Fruit fly (Drosophila melanogaster): ENCODE data around the gene b.

Gene b

DNA sequence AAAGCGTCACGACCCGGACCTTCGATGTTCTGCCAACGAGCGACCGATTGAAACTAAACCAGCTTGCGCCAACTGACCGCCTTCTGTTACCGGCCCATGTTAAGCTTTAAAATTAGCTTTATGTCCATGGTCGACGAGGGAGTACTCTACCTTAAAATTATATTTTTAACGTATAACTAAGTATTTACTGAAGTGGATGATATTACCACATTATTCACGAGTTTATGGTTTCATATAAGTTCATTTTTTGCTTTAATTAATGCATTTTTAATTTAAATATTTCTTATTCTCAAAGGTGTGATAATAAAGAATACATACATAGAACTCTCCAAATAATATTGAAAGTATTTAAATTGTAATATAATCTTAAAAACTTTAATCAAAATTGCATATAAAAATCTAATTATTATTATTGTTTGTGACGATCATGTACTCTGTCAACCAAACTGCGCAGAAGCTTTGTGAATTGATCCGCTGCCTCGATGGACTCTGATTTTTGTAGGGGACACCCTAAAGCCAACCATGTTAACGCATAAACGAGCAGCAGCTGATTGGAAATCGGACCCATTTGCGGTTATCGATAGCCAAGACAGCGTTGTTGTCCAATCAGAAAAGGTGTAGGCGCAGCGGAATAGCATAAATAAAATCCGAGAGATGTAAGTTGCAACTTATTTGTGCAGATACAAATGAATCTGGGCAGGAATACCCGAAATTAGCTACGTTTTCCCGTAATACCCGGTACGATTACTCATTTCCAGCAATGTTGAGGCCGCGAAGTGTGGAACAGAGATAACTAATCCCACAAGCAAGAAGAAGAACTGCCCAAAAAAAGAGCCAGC, 40.7 kb upstream of the b start, which contains the start of the genes CG9008 and p38b:
Gene CG9008, minus strand, starts transcription at position 57 of the 839 bp plus-strand sequence.
Gene p38b, plus strand, starts transcription at position 581 of the 839 bp plus-strand sequence.
- TF ChIP-seq fd96Ca (GFP tag; IDR thresholded peaks at IDR 0.05) (peak; percentile 49; the same call in 1 of the 3 replicates), CG8301 (tag; optimal IDR thresholded peaks at IDR 0.05) (peak; percentile 81), Pif1A (GFP tag; optimal IDR thresholded peaks at IDR 0.05) (no peak), CG10348 (GFP tag; IDR thresholded peaks at IDR 0.05) (no peak), Ets98B (GFP tag; IDR thresholded peaks at IDR 0.05) (peak; percentile 31), rn (GFP tag; IDR thresholded peaks at IDR 0.05) (peak; percentile 68), CG13204 (GFP tag; optimal IDR thresholded peaks at IDR 0.05) (no peak), gl (tag; optimal IDR thresholded peaks at IDR 0.05) (no peak), CG8159 (tag; optimal IDR thresholded peaks at IDR 0.05) (peak; percentile 92), EcR (GFP tag; optimal IDR thresholded peaks at IDR 0.05) (no peak), CG12605 (GFP tag; IDR thresholded peaks at IDR 0.05) (no peak; the same call in none of the 2 replicates), D1 (tag; optimal IDR thresholded peaks at IDR 0.05) (no peak), CG17806 (tag; optimal IDR thresholded peaks at IDR 0.05) (peak; percentile 79), Snoo (tag; optimal IDR thresholded peaks at IDR 0.05) (peak; percentile 85), CG34367 (tag; optimal IDR thresholded peaks at IDR 0.05) (peak; percentile 75), CG4496 (GFP tag; IDR thresholded peaks at IDR 0.05) (peak; percentile 49; the same call in 1 of the 3 replicates), CG14655 (GFP tag; optimal IDR thresholded peaks at IDR 0.05) (no peak), CG32121 (GFP tag; IDR thresholded peaks at IDR 0.05) (peak; percentile 52), Pif1B (GFP tag; optimal IDR thresholded peaks at IDR 0.05) (peak; percentile 71), CG15710 (tag; optimal IDR thresholded peaks at IDR 0.05) (peak; percentile 87), CG9948 (tag; optimal IDR thresholded peaks at IDR 0.05) (peak; percentile 84)

DNA sequence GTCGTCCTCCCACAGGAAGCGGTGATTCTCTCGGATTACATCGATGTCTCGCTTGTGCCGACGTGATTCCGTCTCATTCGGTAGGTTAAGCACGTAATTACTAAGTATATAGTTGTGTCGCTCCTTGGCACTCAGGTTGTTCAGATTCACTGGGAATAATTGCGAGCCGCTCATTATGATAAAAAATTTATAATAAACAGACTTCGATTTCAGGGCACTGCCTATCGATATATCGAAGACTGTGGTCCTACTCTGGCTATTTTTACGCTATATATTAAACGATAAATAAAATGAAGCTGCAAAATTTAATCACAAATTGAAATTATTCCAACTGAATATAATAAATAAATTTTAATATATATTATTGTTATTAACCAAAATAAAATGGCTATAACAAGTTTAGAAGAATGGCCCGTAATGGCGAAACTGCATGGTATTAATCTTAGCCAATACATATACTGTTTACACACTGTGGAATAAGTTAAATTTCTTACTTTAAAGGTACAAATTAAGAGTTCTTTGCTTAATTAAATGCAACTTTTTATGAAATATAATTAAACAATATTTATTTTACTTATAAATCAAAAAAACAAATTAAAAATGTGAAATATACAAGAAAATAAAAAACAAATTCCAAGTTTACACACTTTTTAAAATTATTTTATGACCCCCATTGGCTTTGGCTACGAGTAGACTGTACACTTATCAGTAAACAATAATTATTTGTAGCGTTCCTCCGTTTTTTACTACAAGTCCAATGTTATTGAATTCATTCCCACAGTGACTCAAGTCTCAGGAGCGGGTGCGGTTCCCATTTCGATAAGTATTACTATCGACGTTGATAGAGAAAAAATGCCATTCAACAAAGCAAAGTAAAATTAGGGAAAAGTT, 37.5 kb upstream of the b start, which contains the start of gene Eato:
Gene Eato, plus strand, starts transcription at position 821 of the 891 bp plus-strand sequence.
- TF ChIP-seq D1 (tag; optimal IDR thresholded peaks at IDR 0.05) (no peak), CG15710 (tag; optimal IDR thresholded peaks at IDR 0.05) (peak; percentile 0), CG13204 (GFP tag; optimal IDR thresholded peaks at IDR 0.05) (no peak), Snoo (tag; optimal IDR thresholded peaks at IDR 0.05) (peak; percentile 22)

DNA sequence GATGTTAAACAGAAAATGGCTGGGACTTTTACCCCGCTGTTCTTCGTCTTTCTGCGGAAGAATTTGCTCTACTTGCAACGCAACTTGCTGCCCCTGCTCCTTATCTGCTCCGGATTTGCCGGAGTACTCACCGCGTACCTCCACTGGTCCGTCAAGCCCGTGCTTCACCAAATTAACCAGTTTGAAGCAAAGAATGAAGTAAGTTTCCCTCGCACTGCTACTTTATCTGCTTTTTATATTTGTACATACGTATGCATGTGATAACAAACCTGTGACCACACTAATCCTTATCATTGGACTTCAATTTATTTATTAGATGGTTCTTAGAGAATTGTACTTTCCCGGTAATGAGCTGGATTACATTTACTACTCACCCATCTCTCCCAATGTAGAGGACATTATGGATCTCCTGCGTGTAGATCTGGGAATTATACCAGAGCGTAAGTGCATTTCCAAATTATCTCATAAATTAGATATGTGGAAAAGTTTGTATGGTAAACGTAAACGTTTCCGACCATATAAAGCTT, 36.8 kb upstream of the b start, which contains the start of gene CG16890:
Gene CG16890, minus strand, starts transcription at position 184 of the 527 bp plus-strand sequence.
- TF ChIP-seq fd96Ca (GFP tag; IDR thresholded peaks at IDR 0.05) (no peak), EcR (GFP tag; optimal IDR thresholded peaks at IDR 0.05) (no peak), CG8301 (tag; optimal IDR thresholded peaks at IDR 0.05) (no peak), rn (GFP tag; IDR thresholded peaks at IDR 0.05) (no peak), CG9948 (tag; optimal IDR thresholded peaks at IDR 0.05) (no peak), CG32121 (GFP tag; IDR thresholded peaks at IDR 0.05) (no peak), Ets98B (GFP tag; IDR thresholded peaks at IDR 0.05) (no peak), CG34367 (tag; optimal IDR thresholded peaks at IDR 0.05) (no peak), Snoo (tag; optimal IDR thresholded peaks at IDR 0.05) (no peak), CG13204 (GFP tag; optimal IDR thresholded peaks at IDR 0.05) (no peak), gl (tag; optimal IDR thresholded peaks at IDR 0.05) (no peak), CG4496 (GFP tag; IDR thresholded peaks at IDR 0.05) (no peak), CG14655 (GFP tag; optimal IDR thresholded peaks at IDR 0.05) (no peak), CG12605 (GFP tag; IDR thresholded peaks at IDR 0.05) (no peak), CG15710 (tag; optimal IDR thresholded peaks at IDR 0.05) (no peak), D1 (tag; optimal IDR thresholded peaks at IDR 0.05) (no peak), CG17806 (tag; optimal IDR thresholded peaks at IDR 0.05) (no peak), CG10348 (GFP tag; IDR thresholded peaks at IDR 0.05) (no peak), Pif1B (GFP tag; optimal IDR thresholded peaks at IDR 0.05) (no peak), CG8159 (tag; optimal IDR thresholded peaks at IDR 0.05) (no peak)

DNA sequence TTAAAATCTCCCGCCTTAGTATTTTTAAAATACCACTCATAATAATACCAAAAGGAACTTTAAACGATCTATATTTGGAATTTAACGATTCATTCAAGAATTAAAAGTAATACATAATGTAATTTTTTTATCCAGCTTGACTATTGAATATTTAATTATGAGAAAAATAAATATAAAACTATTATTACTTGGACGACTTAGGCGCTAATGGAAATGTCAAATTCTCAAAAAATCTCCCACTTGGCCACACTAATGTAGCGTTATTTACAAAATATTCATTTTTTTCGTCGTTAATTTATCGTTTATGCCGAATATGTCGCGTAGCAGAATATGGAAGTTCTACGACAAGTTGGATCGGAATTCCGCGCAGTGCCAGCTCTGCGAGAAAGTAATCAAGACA, 30.3 kb upstream of the b start, which contains the start of gene CG16863:
Gene CG16863, plus strand, starts transcription at position 245 of the 400 bp plus-strand sequence.
- no peak for TF ChIP-seq fd96Ca (GFP tag; IDR thresholded peaks at IDR 0.05)
- TF ChIP-seq CG34367 (tag; optimal IDR thresholded peaks at IDR 0.05): no peak
- no peak for TF ChIP-seq CG32121 (GFP tag; IDR thresholded peaks at IDR 0.05)
- no peak for TF ChIP-seq CG10348 (GFP tag; IDR thresholded peaks at IDR 0.05)
- no peak for TF ChIP-seq CG17806 (tag; optimal IDR thresholded peaks at IDR 0.05)
- no peak for TF ChIP-seq rn (GFP tag; IDR thresholded peaks at IDR 0.05)
- TF ChIP-seq Snoo (tag; optimal IDR thresholded peaks at IDR 0.05): no peak
- no peak for TF ChIP-seq CG8159 (tag; optimal IDR thresholded peaks at IDR 0.05)
- TF ChIP-seq Ets98B (GFP tag; IDR thresholded peaks at IDR 0.05): no peak
- TF ChIP-seq CG15710 (tag; optimal IDR thresholded peaks at IDR 0.05): no peak
- no peak for TF ChIP-seq EcR (GFP tag; optimal IDR thresholded peaks at IDR 0.05)
- no peak for TF ChIP-seq CG4496 (GFP tag; IDR thresholded peaks at IDR 0.05)
- no peak for TF ChIP-seq CG12605 (GFP tag; IDR thresholded peaks at IDR 0.05)
- TF ChIP-seq CG14655 (GFP tag; optimal IDR thresholded peaks at IDR 0.05): no peak
- TF ChIP-seq D1 (tag; optimal IDR thresholded peaks at IDR 0.05): no peak
- no peak for TF ChIP-seq Pif1A (GFP tag; optimal IDR thresholded peaks at IDR 0.05)
- TF ChIP-seq CG8301 (tag; optimal IDR thresholded peaks at IDR 0.05): no peak
- no peak for TF ChIP-seq Pif1B (GFP tag; optimal IDR thresholded peaks at IDR 0.05)
- TF ChIP-seq CG13204 (GFP tag; optimal IDR thresholded peaks at IDR 0.05): no peak
- no peak for TF ChIP-seq CG9948 (tag; optimal IDR thresholded peaks at IDR 0.05)

Data from whole organism, pupa.